Worm (Caenorhabditis elegans) whole organism, mixed stage, embryonic: ENCODE results near the gene C16D9.6.

Experiments used
- elt-3 ChIP-seq: fragments of 150-350 bp; optimal IDR thresholded peaks from 2 replicates; lab custom pipeline; 2014; ENCODE audit warnings: missing biosample characterization, missing genetic modification characterization
- lin-32 ChIP-seq: fragments of 200-800 bp; sonication (Bioruptor generic); optimal IDR thresholded peaks from 2 replicates; lab custom pipeline; 2018; ENCODE audit warnings: mild to moderate bottlenecking, missing genetic modification characterization, missing compliant biosample characterization
- nhr-237 ChIP-seq: fragments of 150-350 bp; optimal IDR thresholded peaks from 2 replicates; lab custom pipeline; 2014; ENCODE audit warnings: missing biosample characterization, missing genetic modification characterization
- nhr-28 ChIP-seq: fragments of 150-350 bp; optimal IDR thresholded peaks from 2 replicates; lab custom pipeline; 2014; ENCODE audit warnings: missing biosample characterization, missing genetic modification characterization
- nhr-76 ChIP-seq: sonication (generic microtip); optimal IDR thresholded peaks from 2 replicates; lab custom pipeline; 2017; ENCODE audit warnings: missing biosample characterization, missing genetic modification characterization
- pha-4 ChIP-seq: fragments of 150-350 bp; optimal IDR thresholded peaks from 2 replicates; lab custom pipeline; 2018; ENCODE audit warnings: missing biosample characterization, missing genetic modification reagents, missing genetic modification characterization
- snpc-4 ChIP-seq: fragments of 150-350 bp; optimal IDR thresholded peaks from 2 replicates; lab custom pipeline; 2014; ENCODE audit warnings: missing biosample characterization, missing genetic modification characterization
- unc-39 ChIP-seq: fragments of 150-350 bp; optimal IDR thresholded peaks from 2 replicates; lab custom pipeline; 2014; ENCODE audit warnings: missing biosample characterization, missing genetic modification characterization
- unc-62 ChIP-seq: fragments of 150-350 bp; optimal IDR thresholded peaks from 2 replicates; lab custom pipeline; 2014; ENCODE audit warnings: missing biosample characterization, missing genetic modification reagents, missing genetic modification characterization
- ztf-11 ChIP-seq: fragments of 150-350 bp; optimal IDR thresholded peaks from 2 replicates; lab custom pipeline; 2014; ENCODE audit warnings: missing biosample characterization, missing genetic modification characterization

DNA sequence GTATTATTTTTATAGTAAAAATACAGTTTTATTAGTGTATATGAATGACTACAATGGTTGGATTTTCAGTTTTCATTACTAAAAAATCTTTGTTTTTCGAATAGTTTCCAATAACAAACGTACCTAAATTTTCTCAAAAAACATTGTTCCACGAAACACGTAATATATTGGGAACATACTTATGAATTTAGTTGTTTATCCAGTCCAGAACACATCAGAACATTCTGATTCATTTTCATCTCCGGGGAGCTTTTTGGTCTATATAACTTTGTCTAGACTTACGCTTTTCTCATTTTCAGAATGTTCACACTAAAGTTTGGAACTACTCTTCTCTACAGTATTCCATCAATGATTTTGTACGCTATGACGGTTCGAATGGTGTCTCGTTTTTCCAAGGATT, 41.7 kb upstream of the C16D9.6 start, which contains the start of gene srg-33:
- TF ChIP-seq pha-4 (tag; lab: Kevin White, UChicago): no peak
- no peak for TF ChIP-seq nhr-76 (tag; lab: Kevin White, UChicago)
- TF ChIP-seq snpc-4 (tag; lab: Kevin White, UChicago): no peak
- no peak for TF ChIP-seq unc-39
- TF ChIP-seq nhr-28 (tag; lab: Kevin White, UChicago): no peak
- TF ChIP-seq elt-3 (tag; lab: Kevin White, UChicago): no peak
- no peak for TF ChIP-seq unc-62 (GFP tag; lab: Kevin White, UChicago)
- TF ChIP-seq nhr-237 (tag; lab: Kevin White, UChicago): no peak
- no peak for TF ChIP-seq ztf-11 (tag; lab: Kevin White, UChicago)
- TF ChIP-seq lin-32 (GFP tag; lab: Kevin White, UChicago): no peak
